Fruit fly (Drosophila melanogaster) whole organism, wandering third instar larva: ENCODE data around the gene Atac1.

Experiments used
- Abd-B ChIP-seq: fragments of >200 bp; optimal IDR thresholded peaks from 2 replicates; lab custom pipeline; 2017; ENCODE audit warnings: missing biosample characterization, missing genetic modification characterization
- CG32264 ChIP-seq: fragments of 200-800 bp; sonication (Bioruptor generic); optimal IDR thresholded peaks from 2 replicates; lab custom pipeline; 2016; ENCODE audit warnings: missing biosample characterization, missing genetic modification characterization
- CG9705 ChIP-seq: fragments of 200-800 bp; sonication (Bioruptor generic); optimal IDR thresholded peaks from 2 replicates; lab custom pipeline; 2018; ENCODE audit warnings: missing biosample characterization, mild to moderate bottlenecking, missing genetic modification characterization
- CrebA ChIP-seq: fragments of 200-800 bp; sonication (Bioruptor generic); optimal IDR thresholded peaks from 2 replicates; lab custom pipeline; 2016; ENCODE audit warnings: missing biosample characterization, mild to moderate bottlenecking, missing genetic modification characterization, borderline replicate concordance
- Dfd ChIP-seq: fragments of >200 bp; optimal IDR thresholded peaks from 2 replicates; lab custom pipeline; 2017; ENCODE audit warnings: missing biosample characterization, missing genetic modification characterization
- Dif ChIP-seq: fragments of 200-275, 200-300 bp; sonication (Bioruptor generic); optimal IDR thresholded peaks from 2 replicates; lab custom pipeline; 2018; ENCODE audit warnings: missing biosample characterization, missing genetic modification characterization; ENCODE audit not compliant: partially characterized antibody
- HLH106 ChIP-seq: fragments of 200-800 bp; optimal IDR thresholded peaks from 3 replicates; lab custom pipeline; 2019; ENCODE audit warnings: missing biosample characterization, mild to moderate bottlenecking, missing genetic modification characterization, moderate library complexity
- Hnf4 ChIP-seq: fragments of 200-800 bp; sonication (Bioruptor generic); optimal IDR thresholded peaks from 2 replicates; lab custom pipeline; 2016; ENCODE audit warnings: missing biosample characterization, mild to moderate bottlenecking, missing genetic modification characterization
- Hr78 ChIP-seq: fragments of >200 bp; optimal IDR thresholded peaks from 2 replicates; lab custom pipeline; 2017; ENCODE audit warnings: missing biosample characterization, missing genetic modification characterization
- Hr83 ChIP-seq: fragments of 200-300 bp; sonication (Bioruptor generic); optimal IDR thresholded peaks from 2 replicates; lab custom pipeline; 2016; ENCODE audit warnings: missing biosample characterization, mild to moderate bottlenecking, missing genetic modification characterization, moderate library complexity; ENCODE audit not compliant: poor library complexity, severe bottlenecking
- Jra ChIP-seq: sonication (Bioruptor generic); optimal IDR thresholded peaks from 2 replicates; lab custom pipeline; 2016; ENCODE audit warnings: missing biosample characterization, missing genetic modification characterization
- Mio ChIP-seq: sonication (Bioruptor generic); optimal IDR thresholded peaks from 2 replicates; lab custom pipeline; 2016; ENCODE audit warnings: missing biosample characterization, missing genetic modification characterization
- Myc ChIP-seq: fragments of >200 bp; optimal IDR thresholded peaks from 2 replicates; lab custom pipeline; 2017
- N ChIP-seq: fragments of >200 bp; optimal IDR thresholded peaks from 2 replicates; lab custom pipeline; 2018; ENCODE audit warnings: missing biosample characterization, missing external identifiers, missing genetic modification characterization
- OdsH ChIP-seq: fragments of 200-800 bp; sonication (Bioruptor generic); optimal IDR thresholded peaks from 2 replicates; lab custom pipeline; 2016; ENCODE audit warnings: missing biosample characterization, mild to moderate bottlenecking, missing genetic modification characterization
- Rel ChIP-seq, 2 experiments: fragments of 200-800 bp; sonication (Bioruptor generic) in 1 of 2; optimal IDR thresholded peaks; 2 replicates in 1 of 2; 3 replicates in 1 of 2; lab custom pipeline; 2016 to 2019; ENCODE audit warnings: mild to moderate bottlenecking in 2 of 2, missing biosample characterization in 2 of 2, missing genetic modification characterization in 2 of 2, moderate library complexity in 1 of 2
- Sp1 ChIP-seq: fragments of 200-800 bp; sonication (Bioruptor generic); optimal IDR thresholded peaks from 3 replicates; lab custom pipeline; 2019; ENCODE audit warnings: missing biosample characterization, mild to moderate bottlenecking, missing genetic modification characterization, moderate library complexity
- Vsx2 ChIP-seq: fragments of 200-300, 225-300 bp; sonication (Bioruptor generic); optimal IDR thresholded peaks from 2 replicates; lab custom pipeline; 2018; ENCODE audit warnings: missing biosample characterization, missing genetic modification characterization; ENCODE audit not compliant: partially characterized antibody
- br ChIP-seq: fragments of 200-800 bp; sonication (Bioruptor generic); optimal IDR thresholded peaks from 2 replicates; lab custom pipeline; 2016; ENCODE audit warnings: missing biosample characterization, missing genetic modification characterization
- brk ChIP-seq: fragments of 200-800 bp; sonication (Bioruptor generic); optimal IDR thresholded peaks from 2 replicates; lab custom pipeline; 2016; ENCODE audit warnings: missing biosample characterization, mild to moderate bottlenecking, missing genetic modification characterization
- dl ChIP-seq, 2 experiments: fragments of 175-275, 200-275 bp in 1 of 2; fragments of 200-275 bp in 1 of 2; sonication (Bioruptor generic); optimal IDR thresholded peaks; lab custom pipeline; 2018; ENCODE audit warnings: mild to moderate bottlenecking in 2 of 2, missing biosample characterization in 2 of 2, missing genetic modification characterization in 2 of 2, moderate library complexity in 2 of 2; ENCODE audit not compliant: partially characterized antibody in 2 of 2, insufficient read depth in 1 of 2
- dmrt93B ChIP-seq: fragments of 200-800 bp; sonication (Bioruptor generic); optimal IDR thresholded peaks from 2 replicates; lab custom pipeline; 2018; ENCODE audit warnings: missing biosample characterization, mild to moderate bottlenecking, missing genetic modification characterization
- dsf ChIP-seq: sonication (Bioruptor generic); optimal IDR thresholded peaks from 2 replicates; lab custom pipeline; 2016; ENCODE audit warnings: missing biosample characterization, missing genetic modification characterization, borderline replicate concordance
- ey ChIP-seq: fragments of 200-800 bp; sonication (Bioruptor generic); optimal IDR thresholded peaks from 2 replicates; lab custom pipeline; 2016; ENCODE audit warnings: missing biosample characterization, missing genetic modification characterization
- foxo ChIP-seq, 2 experiments: fragments of 200-800 bp; sonication (Bioruptor generic); optimal IDR thresholded peaks; 2 replicates in 1 of 2; 3 replicates in 1 of 2; lab custom pipeline; 2016 to 2017; ENCODE audit warnings: missing biosample characterization in 2 of 2, missing genetic modification characterization in 2 of 2
- fru ChIP-seq: fragments of 200-800 bp; sonication (Bioruptor generic); optimal IDR thresholded peaks from 3 replicates; lab custom pipeline; 2016; ENCODE audit warnings: missing biosample characterization, mild to moderate bottlenecking, missing genetic modification characterization
- h ChIP-seq: fragments of 200-800 bp; sonication (Bioruptor generic); optimal IDR thresholded peaks from 3 replicates; lab custom pipeline; 2016; ENCODE audit warnings: missing biosample characterization, mild to moderate bottlenecking, missing genetic modification characterization
- jim ChIP-seq: fragments of 175-275, 200-325 bp; sonication (Bioruptor generic); optimal IDR thresholded peaks from 2 replicates; lab custom pipeline; 2016; ENCODE audit warnings: missing biosample characterization, mild to moderate bottlenecking, missing genetic modification characterization
- lola ChIP-seq: fragments of >200 bp; optimal IDR thresholded peaks from 2 replicates; lab custom pipeline; 2017; ENCODE audit warnings: missing biosample characterization, missing genetic modification characterization
- pan ChIP-seq: fragments of >200 bp; optimal IDR thresholded peaks from 2 replicates; lab custom pipeline; 2017
- psq ChIP-seq: fragments of 200-800 bp; sonication (Bioruptor generic); optimal IDR thresholded peaks from 3 replicates; lab custom pipeline; 2017; ENCODE audit warnings: missing biosample characterization, mild to moderate bottlenecking, missing genetic modification characterization, moderate library complexity
- rgr ChIP-seq: fragments of 200-800 bp; sonication (Bioruptor generic); optimal IDR thresholded peaks from 3 replicates; lab custom pipeline; 2016; ENCODE audit warnings: missing biosample characterization, mild to moderate bottlenecking, missing genetic modification characterization
- sage ChIP-seq: fragments of 200-800 bp; sonication (Bioruptor generic); optimal IDR thresholded peaks from 2 replicates; lab custom pipeline; 2016; ENCODE audit warnings: missing biosample characterization, mild to moderate bottlenecking, missing genetic modification characterization
- sv ChIP-seq: fragments of 200-800 bp; sonication (Bioruptor generic); optimal IDR thresholded peaks from 3 replicates; lab custom pipeline; 2016; ENCODE audit warnings: missing biosample characterization, missing genetic modification characterization
- tai ChIP-seq: sonication (Bioruptor generic); optimal IDR thresholded peaks from 2 replicates; lab custom pipeline; 2016; ENCODE audit warnings: missing biosample characterization, missing genetic modification characterization
- usp ChIP-seq: fragments of >200 bp; optimal IDR thresholded peaks from 2 replicates; lab custom pipeline; 2017; ENCODE audit warnings: missing biosample characterization, missing genetic modification characterization
- woc ChIP-seq: sonication (Bioruptor generic); optimal IDR thresholded peaks from 2 replicates; lab custom pipeline; 2016; ENCODE audit warnings: missing biosample characterization, mild to moderate bottlenecking, missing genetic modification characterization

The Atac1 gene

dm6 chr2L:6964022-6964434 lies 3.9 kb upstream of the Atac1 start, which contains the start of the genes sip2 and Coprox:
TSS of gene sip2 (minus strand) at chr2L:6964074.
TSS of gene Coprox (plus strand) at chr2L:6964421.
- TF ChIP-seq N (no peak), Myc (lab: Kevin White, UChicago) (peak; percentile 26), OdsH (GFP tag; lab: Kevin White, UChicago) (peak; percentile 66), CG9705 (GFP tag; lab: Kevin White, UChicago) (peak; percentile 40), Hr78 (GFP tag; lab: Kevin White, UChicago) (no peak), ey (GFP tag; lab: Kevin White, UChicago) (no peak), Sp1 (GFP tag; lab: Kevin White, UChicago) (peak; percentile 75), rgr (GFP tag; lab: Kevin White, UChicago) (peak; percentile 57), Dif (GFP tag; lab: Kevin White, UChicago) (no peak), Rel (GFP tag; optimal IDR thresholded peaks at IDR 0.05; lab: Kevin White, UChicago) (no peak), Rel (tag; optimal IDR thresholded peaks at IDR 0.05; lab: Kevin White, UChicago) (peak; percentile 47), foxo (GFP tag; optimal IDR thresholded peaks at IDR 0.05; lab: Kevin White, UChicago) (peak in 1 of 2 experiments; percentile 46), dmrt93B (GFP tag; lab: Kevin White, UChicago) (no peak), dl (GFP tag; optimal IDR thresholded peaks at IDR 0.05; lab: Kevin White, UChicago; ENCODE audit: insufficient read depth in 1 of 2, partially characterized antibody in 2 of 2) (no peak), psq (GFP tag; lab: Kevin White, UChicago) (peak; percentile 47), jim (GFP tag; lab: Kevin White, UChicago) (no peak), HLH106 (tag; lab: Kevin White, UChicago) (peak; percentile 77)
- TF ChIP-seq, all 38 proteins: peak for 9

dm6 chr2L:6956725-6957124 lies 3.4 kb downstream of the Atac1 start, which contains the start of the genes CG13775 and CG3430:
TSS of gene CG13775 (minus strand) at chr2L:6956950.
TSS of gene CG3430 (plus strand) at chr2L:6957008.
- TF ChIP-seq Sp1 (GFP tag; lab: Kevin White, UChicago) (no peak), br (GFP tag; lab: Kevin White, UChicago) (no peak), h (GFP tag; lab: Kevin White, UChicago) (no peak), dl (GFP tag; optimal IDR thresholded peaks at IDR 0.05; lab: Kevin White, UChicago; ENCODE audit: insufficient read depth in 1 of 2, partially characterized antibody in 2 of 2) (no peak), Hnf4 (no peak), Jra (GFP tag; lab: Kevin White, UChicago) (no peak), foxo (GFP tag; optimal IDR thresholded peaks at IDR 0.05; lab: Kevin White, UChicago) (no peak), usp (no peak), tai (no peak), dmrt93B (GFP tag; lab: Kevin White, UChicago) (no peak), HLH106 (tag; lab: Kevin White, UChicago) (peak; percentile 39), pan (lab: Kevin White, UChicago) (no peak), Dif (GFP tag; lab: Kevin White, UChicago) (no peak), Myc (lab: Kevin White, UChicago) (peak; percentile 33), OdsH (GFP tag; lab: Kevin White, UChicago) (peak; percentile 5), N (no peak), psq (GFP tag; lab: Kevin White, UChicago) (peak; percentile 0), ey (GFP tag; lab: Kevin White, UChicago) (no peak), sage (GFP tag; lab: Kevin White, UChicago) (no peak), CG32264 (GFP tag; lab: Kevin White, UChicago) (no peak), rgr (GFP tag; lab: Kevin White, UChicago) (no peak), Hr78 (GFP tag; lab: Kevin White, UChicago) (no peak), woc (no peak), Abd-B (GFP tag; lab: Kevin White, UChicago) (no peak)

dm6 chr2L:6950096-6950495 lies 10.0 kb downstream of the Atac1 start, which contains the start of the genes Gas41 and SA1:
TSS of gene Gas41 (minus strand) at chr2L:6950207.
TSS of gene SA1 (plus strand) at chr2L:6950421.
- TF ChIP-seq fru (GFP tag; lab: Kevin White, UChicago) (no peak), N (no peak), dsf (GFP tag; lab: Kevin White, UChicago) (peak; percentile 78), usp (no peak), lola (GFP tag; lab: Kevin White, UChicago) (no peak), sage (GFP tag; lab: Kevin White, UChicago) (no peak), ey (GFP tag; lab: Kevin White, UChicago) (peak; percentile 76), Myc (lab: Kevin White, UChicago) (no peak), tai (no peak), Hr78 (GFP tag; lab: Kevin White, UChicago) (no peak), Vsx2 (GFP tag; lab: Kevin White, UChicago) (no peak), Sp1 (GFP tag; lab: Kevin White, UChicago) (peak; percentile 90), pan (lab: Kevin White, UChicago) (no peak), CG32264 (GFP tag; lab: Kevin White, UChicago) (no peak), CG9705 (GFP tag; lab: Kevin White, UChicago) (peak; percentile 64), h (GFP tag; lab: Kevin White, UChicago) (no peak), HLH106 (tag; lab: Kevin White, UChicago) (peak; percentile 91), Hr83 (GFP tag; lab: Kevin White, UChicago) (no peak), Dif (GFP tag; lab: Kevin White, UChicago) (no peak), Abd-B (GFP tag; lab: Kevin White, UChicago) (no peak), dl (GFP tag; optimal IDR thresholded peaks at IDR 0.05; lab: Kevin White, UChicago; ENCODE audit: insufficient read depth in 1 of 2, partially characterized antibody in 2 of 2) (no peak), br (GFP tag; lab: Kevin White, UChicago) (peak; percentile 62), Hnf4 (no peak), foxo (GFP tag; optimal IDR thresholded peaks at IDR 0.05; lab: Kevin White, UChicago) (no peak), sv (peak; percentile 44), jim (GFP tag; lab: Kevin White, UChicago) (no peak), rgr (GFP tag; lab: Kevin White, UChicago) (no peak), brk (GFP tag; lab: Kevin White, UChicago) (no peak), woc (no peak), Dfd (GFP tag; lab: Kevin White, UChicago) (no peak), dmrt93B (GFP tag; lab: Kevin White, UChicago) (no peak), psq (GFP tag; lab: Kevin White, UChicago) (peak; percentile 44), CrebA (GFP tag; lab: Kevin White, UChicago) (no peak), Mio (no peak), Jra (GFP tag; lab: Kevin White, UChicago) (no peak), Rel (GFP tag; optimal IDR thresholded peaks at IDR 0.05; lab: Kevin White, UChicago) (no peak), Rel (tag; optimal IDR thresholded peaks at IDR 0.05; lab: Kevin White, UChicago) (no peak), OdsH (GFP tag; lab: Kevin White, UChicago) (peak; percentile 88)
